Fruit fly (Drosophila melanogaster) whole organism, embryonic: ENCODE results near the gene Fbw5.

Source experiments
- Blimp-1 ChIP-seq: fragments of 200-800 bp; sonication (Bioruptor generic); optimal IDR thresholded peaks from 3 replicates; lab custom pipeline; 2018; ENCODE audit warnings: missing biosample characterization, missing genetic modification characterization, mild to moderate bottlenecking, moderate library complexity, missing genetic modification reagents
- CG11247 ChIP-seq: fragments of 200-800 bp; sonication (Bioruptor generic); IDR thresholded peaks from 2 replicates; pipeline ENCODE4 v1.3.6; 2022; ENCODE audit warnings: missing biosample characterization, missing genetic modification characterization
- CG11456 ChIP-seq: fragments of 200-800 bp; sonication (Bioruptor generic); IDR thresholded peaks from 3 replicates; pipeline ENCODE4 v1.3.6; 2022; ENCODE audit warnings: missing biosample characterization, missing genetic modification characterization
- CG12071 ChIP-seq: fragments of 200-800 bp; sonication (Bioruptor generic); optimal IDR thresholded peaks from 3 replicates; lab custom pipeline; 2018; ENCODE audit warnings: missing biosample characterization, mild to moderate bottlenecking, missing genetic modification characterization
- CG12219 ChIP-seq: fragments of 200-800 bp; sonication (Bioruptor generic); optimal IDR thresholded peaks from 3 replicates; lab custom pipeline; 2018; ENCODE audit warnings: missing biosample characterization, mild to moderate bottlenecking, missing genetic modification characterization
- CG13424 ChIP-seq: fragments of 200-800 bp; sonication (Bioruptor generic); optimal IDR thresholded peaks from 2 replicates; lab custom pipeline; 2019; ENCODE audit warnings: missing biosample characterization, mild to moderate bottlenecking, missing genetic modification characterization, moderate library complexity
- CG13894 ChIP-seq: fragments of 200-800 bp; sonication (Bioruptor generic); optimal IDR thresholded peaks from 3 replicates; lab custom pipeline; 2018; ENCODE audit warnings: missing biosample characterization, mild to moderate bottlenecking, missing genetic modification characterization, moderate library complexity
- CG14667 ChIP-seq: fragments of 200-800 bp; sonication (Bioruptor generic); IDR thresholded peaks from 2 replicates; pipeline ENCODE4 v1.3.6; 2022; ENCODE audit warnings: missing biosample characterization, missing genetic modification characterization
- CG15269 ChIP-seq: fragments of 200-800 bp; sonication (Bioruptor generic); optimal IDR thresholded peaks from 2 replicates; lab custom pipeline; 2018; ENCODE audit warnings: missing biosample characterization, mild to moderate bottlenecking, missing genetic modification characterization, moderate library complexity
- CG1529 ChIP-seq: fragments of 200-800 bp; sonication (Bioruptor generic); optimal IDR thresholded peaks from 3 replicates; lab custom pipeline; 2018; ENCODE audit warnings: missing biosample characterization, missing genetic modification characterization
- CG1602 ChIP-seq: fragments of 200-800 bp; sonication (Bioruptor generic); optimal IDR thresholded peaks from 3 replicates; lab custom pipeline; 2016; ENCODE audit warnings: missing biosample characterization, missing genetic modification characterization
- CG2116 ChIP-seq: fragments of 200-800 bp; sonication (Bioruptor generic); optimal IDR thresholded peaks from 3 replicates; lab custom pipeline; 2018; ENCODE audit warnings: missing biosample characterization, mild to moderate bottlenecking, missing genetic modification characterization
- CG30431 ChIP-seq: fragments of 200-800 bp; sonication (Bioruptor generic); optimal IDR thresholded peaks from 2 replicates; lab custom pipeline; 2017; ENCODE audit warnings: missing biosample characterization, missing genetic modification characterization
- CG32532 ChIP-seq: fragments of 200-800 bp; sonication (Bioruptor generic); IDR thresholded peaks from 2 replicates; pipeline ENCODE4 v1.3.6; 2022; ENCODE audit warnings: missing biosample characterization, missing genetic modification characterization
- CG34224 ChIP-seq: fragments of 200-800 bp; sonication (Bioruptor generic); IDR thresholded peaks from 3 replicates; pipeline ENCODE4 v1.3.6; 2022; ENCODE audit warnings: missing biosample characterization, missing genetic modification characterization; ENCODE audit not compliant: partially characterized antibody
- CG5180 ChIP-seq: fragments of 200-800 bp; sonication (Bioruptor generic); optimal IDR thresholded peaks from 3 replicates; lab custom pipeline; 2017; ENCODE audit warnings: missing biosample characterization, missing genetic modification characterization, mild to moderate bottlenecking, moderate library complexity, missing genetic modification reagents
- CG5953 ChIP-seq: fragments of 200-800 bp; sonication (Bioruptor generic); IDR thresholded peaks from 2 replicates; pipeline ENCODE4 v1.3.6; 2022; ENCODE audit warnings: missing biosample characterization, missing genetic modification characterization
- CG7372 ChIP-seq: fragments of 200-800 bp; sonication (Bioruptor generic); IDR thresholded peaks from 2 replicates; pipeline ENCODE4 v1.3.6; 2022; ENCODE audit warnings: missing biosample characterization, missing genetic modification characterization
- CG7556 ChIP-seq: fragments of 200-800 bp; sonication (Bioruptor generic); optimal IDR thresholded peaks from 2 replicates; lab custom pipeline; 2017; ENCODE audit warnings: missing biosample characterization, mild to moderate bottlenecking, missing genetic modification characterization
- CG8089 ChIP-seq: fragments of 200-800 bp; sonication (Bioruptor generic); optimal IDR thresholded peaks from 3 replicates; lab custom pipeline; 2016; ENCODE audit warnings: missing biosample characterization, missing genetic modification characterization
- CG8478 ChIP-seq: fragments of >200 bp; optimal IDR thresholded peaks from 2 replicates; lab custom pipeline; 2018
- CG8924 ChIP-seq: fragments of 200-800 bp; optimal IDR thresholded peaks from 3 replicates; lab custom pipeline; 2019; ENCODE audit warnings: missing biosample characterization, mild to moderate bottlenecking, missing genetic modification characterization, moderate library complexity
- CG8944 ChIP-seq: fragments of 200-800 bp; sonication (Bioruptor generic); optimal IDR thresholded peaks from 3 replicates; lab custom pipeline; 2016; ENCODE audit warnings: missing biosample characterization, missing genetic modification characterization
- CoRest ChIP-seq: fragments of 200-800 bp; sonication (Bioruptor generic); optimal IDR thresholded peaks from 3 replicates; lab custom pipeline; 2018; ENCODE audit warnings: missing biosample characterization, mild to moderate bottlenecking, missing genetic modification characterization, moderate library complexity
- CrebB ChIP-seq: fragments of 200-800 bp; sonication (Bioruptor generic); optimal IDR thresholded peaks from 3 replicates; lab custom pipeline; 2018; ENCODE audit warnings: missing biosample characterization, mild to moderate bottlenecking, missing genetic modification characterization
- Hr51 ChIP-seq, 2 experiments: fragments of 200-800 bp; sonication (Bioruptor generic); optimal IDR thresholded peaks; 2 replicates in 1 of 2; 3 replicates in 1 of 2; lab custom pipeline; 2016 to 2018; ENCODE audit warnings: missing biosample characterization in 2 of 2, missing genetic modification characterization in 2 of 2, mild to moderate bottlenecking in 1 of 2, moderate library complexity in 1 of 2
- Mad ChIP-seq: fragments of 200-800 bp; sonication (Bioruptor generic); optimal IDR thresholded peaks from 2 replicates; lab custom pipeline; 2016; ENCODE audit warnings: missing biosample characterization, missing genetic modification characterization
- Myb ChIP-seq: fragments of 200-800 bp; sonication (Bioruptor generic); optimal IDR thresholded peaks from 2 replicates; lab custom pipeline; 2016; ENCODE audit warnings: missing biosample characterization, missing genetic modification characterization
- Poxn ChIP-seq: fragments of 200-800 bp; sonication (Bioruptor generic); IDR thresholded peaks from 2 replicates; pipeline ENCODE4 v1.3.6; 2022; ENCODE audit warnings: missing biosample characterization, missing genetic modification characterization
- Spps ChIP-seq: fragments of 200-800 bp; sonication (Bioruptor generic); optimal IDR thresholded peaks from 2 replicates; lab custom pipeline; 2018; ENCODE audit warnings: missing biosample characterization, mild to moderate bottlenecking, missing genetic modification characterization
- Stat92E ChIP-seq, 3 experiments: fragments of >200 bp in 2 of 3; fragments of 200-800 bp in 1 of 3; sonication (Bioruptor generic) in 1 of 3; optimal IDR thresholded peaks; 2 replicates each; lab custom pipeline; 2017 to 2019; ENCODE audit warnings: missing biosample characterization in 3 of 3, missing genetic modification characterization in 3 of 3, mild to moderate bottlenecking in 1 of 3, moderate library complexity in 1 of 3
- amos ChIP-seq: fragments of 200-800 bp; sonication (Bioruptor generic); IDR thresholded peaks from 2 replicates; pipeline ENCODE4 v1.3.6; 2022; ENCODE audit warnings: missing biosample characterization, missing genetic modification characterization; ENCODE audit not compliant: partially characterized antibody
- bbx ChIP-seq: fragments of 200-800 bp; sonication (Bioruptor generic); IDR thresholded peaks from 2 replicates; pipeline ENCODE4 v1.3.6; 2022; ENCODE audit warnings: missing biosample characterization, missing genetic modification characterization; ENCODE audit not compliant: partially characterized antibody
- bcd ChIP-seq: fragments of 200-800 bp; sonication (Bioruptor generic); optimal IDR thresholded peaks from 2 replicates; lab custom pipeline; 2017; ENCODE audit warnings: missing biosample characterization, mild to moderate bottlenecking, missing genetic modification characterization
- caup ChIP-seq: fragments of 200-800 bp; sonication (Bioruptor generic); optimal IDR thresholded peaks from 3 replicates; lab custom pipeline; 2017; ENCODE audit warnings: missing biosample characterization, mild to moderate bottlenecking, missing genetic modification characterization, moderate library complexity; ENCODE audit not compliant: severe bottlenecking
- dmrt99B ChIP-seq: fragments of 200-800 bp; sonication (Bioruptor generic); optimal IDR thresholded peaks from 2 replicates; lab custom pipeline; 2018; ENCODE audit warnings: missing biosample characterization, mild to moderate bottlenecking, missing genetic modification characterization, moderate library complexity
- dpn ChIP-seq, 2 experiments: fragments of 200-800 bp; sonication (Bioruptor generic); optimal IDR thresholded peaks; 3 replicates each; lab custom pipeline; 2016; ENCODE audit warnings: missing biosample characterization in 2 of 2, missing genetic modification characterization in 2 of 2
- ewg ChIP-seq: fragments of 200-800 bp; sonication (Bioruptor generic); optimal IDR thresholded peaks from 3 replicates; lab custom pipeline; 2017; ENCODE audit warnings: mild to moderate bottlenecking, missing biosample characterization, missing genetic modification reagents, missing genetic modification characterization
- eyg ChIP-seq: fragments of 200-800 bp; sonication (Bioruptor generic); optimal IDR thresholded peaks from 3 replicates; lab custom pipeline; 2016; ENCODE audit warnings: missing biosample characterization, missing genetic modification characterization
- gsb-n ChIP-seq: fragments of 200-800 bp; sonication (Bioruptor generic); optimal IDR thresholded peaks from 3 replicates; lab custom pipeline; 2018; ENCODE audit warnings: missing biosample characterization, mild to moderate bottlenecking, missing genetic modification characterization
- nau ChIP-seq: fragments of 200-800 bp; sonication (Bioruptor generic); optimal IDR thresholded peaks from 3 replicates; lab custom pipeline; 2017; ENCODE audit warnings: missing biosample characterization, mild to moderate bottlenecking, missing genetic modification characterization, missing genetic modification reagents
- odd ChIP-seq: fragments of 200-800 bp; sonication (Bioruptor generic); optimal IDR thresholded peaks from 2 replicates; lab custom pipeline; 2017; ENCODE audit warnings: missing biosample characterization, mild to moderate bottlenecking, missing genetic modification characterization
- org-1 ChIP-seq: fragments of 200-800 bp; sonication (Bioruptor generic); optimal IDR thresholded peaks from 2 replicates; lab custom pipeline; 2017; ENCODE audit warnings: missing biosample characterization, missing genetic modification characterization
- otp ChIP-seq: fragments of 200-800 bp; sonication (Bioruptor generic); IDR thresholded peaks from 3 replicates; pipeline ENCODE4, ENCODE4 v1.3.6; 2022; ENCODE audit warnings: missing biosample characterization, missing genetic modification characterization
- p53 ChIP-seq: fragments of 200-800 bp; sonication (Bioruptor generic); optimal IDR thresholded peaks from 2 replicates; lab custom pipeline; 2016; ENCODE audit warnings: missing biosample characterization, missing genetic modification characterization
- ranshi ChIP-seq: fragments of 200-800 bp; sonication (Bioruptor generic); IDR thresholded peaks from 2 replicates; pipeline ENCODE4 v1.3.6; 2022; ENCODE audit warnings: missing biosample characterization, missing genetic modification characterization
- slp2 ChIP-seq: fragments of 200-800 bp; sonication (Bioruptor generic); optimal IDR thresholded peaks from 2 replicates; lab custom pipeline; 2016; ENCODE audit warnings: missing biosample characterization, missing genetic modification characterization
- stc ChIP-seq: fragments of 200-800 bp; sonication (Bioruptor generic); IDR thresholded peaks from 2 replicates; pipeline ENCODE4 v1.3.6; 2022; ENCODE audit warnings: missing biosample characterization, missing genetic modification characterization
- trem ChIP-seq: fragments of 200-800 bp; optimal IDR thresholded peaks from 3 replicates; lab custom pipeline; 2019; ENCODE audit warnings: missing biosample characterization, mild to moderate bottlenecking, missing genetic modification characterization, moderate library complexity
- zfh2 ChIP-seq: fragments of 200-800 bp; sonication (Bioruptor generic); optimal IDR thresholded peaks from 2 replicates; lab custom pipeline; 2016; ENCODE audit warnings: missing biosample characterization, missing genetic modification characterization

Fbw5 gene

dm6 chr2L:6070656-6071231 is 5.0 kb upstream of the Fbw5 start, which contains the start of the genes CG9154 and Kr-h2 (continued):
- TF ChIP-seq Blimp-1 (peak; percentile 0), bcd (GFP tag; lab: Kevin White, UChicago) (no peak), Stat92E (GFP tag; optimal IDR thresholded peaks at IDR 0.05; lab: Kevin White, UChicago) (no peak), otp (GFP tag; lab: Robert Waterston, UW) (no peak), trem (tag; lab: Kevin White, UChicago) (peak; percentile 73), CG1529 (GFP tag; lab: Kevin White, UChicago) (no peak), CG5180 (no peak), ewg (GFP tag; lab: Kevin White, UChicago) (no peak), Myb (peak; percentile 87), CG7556 (GFP tag; lab: Kevin White, UChicago) (no peak), amos (GFP tag; lab: Robert Waterston, UW) (peak; percentile 75), Mad (GFP tag; lab: Kevin White, UChicago) (no peak), Hr51 (GFP tag; optimal IDR thresholded peaks at IDR 0.05; lab: Kevin White, UChicago) (peak in 1 of 2 experiments; percentile 3), dpn (GFP tag; optimal IDR thresholded peaks at IDR 0.05; lab: Kevin White, UChicago) (peak in 1 of 2 experiments; percentile 18), CG7372 (no peak), CG12071 (GFP tag; lab: Kevin White, UChicago) (no peak), slp2 (GFP tag; lab: Kevin White, UChicago) (no peak), CG12219 (GFP tag; lab: Kevin White, UChicago) (no peak), CG2116 (peak; percentile 98), nau (GFP tag; lab: Kevin White, UChicago) (no peak), org-1 (GFP tag; lab: Kevin White, UChicago) (no peak), Poxn (GFP tag; lab: Robert Waterston, UW) (no peak), gsb-n (tag; lab: Kevin White, UChicago) (no peak), CG34224 (GFP tag; lab: Robert Waterston, UW) (peak; percentile 57), CG11247 (no peak), CG8924 (tag; lab: Kevin White, UChicago) (peak; percentile 47), CrebB (tag; lab: Kevin White, UChicago) (no peak), CG15269 (tag; lab: Kevin White, UChicago) (peak; percentile 33), CG14667 (no peak), zfh2 (GFP tag; lab: Kevin White, UChicago) (peak; percentile 53), stc (no peak), CG32532 (GFP tag; lab: Robert Waterston, UW) (peak; percentile 54; the same call in 1 of the 2 replicates), caup (no peak), bbx (GFP tag; lab: Robert Waterston, UW) (peak; percentile 63), eyg (GFP tag; lab: Kevin White, UChicago) (no peak), CG11456 (GFP tag; lab: Robert Waterston, UW) (no peak), CG8478 (lab: Kevin White, UChicago) (no peak), p53 (GFP tag; lab: Kevin White, UChicago) (no peak), CG8944 (GFP tag; lab: Kevin White, UChicago) (no peak), dmrt99B (peak; percentile 23), CG5953 (GFP tag; lab: Robert Waterston, UW) (no peak), CG8089 (no peak), CG13424 (tag; lab: Kevin White, UChicago) (peak; percentile 35), CG1602 (GFP tag; lab: Kevin White, UChicago) (no peak), CG13894 (tag; lab: Kevin White, UChicago) (peak; percentile 57), CG30431 (GFP tag; lab: Kevin White, UChicago) (no peak), Spps (no peak), odd (GFP tag; lab: Kevin White, UChicago) (no peak), CoRest (tag; lab: Kevin White, UChicago) (peak; percentile 69), ranshi (no peak)
